Worm (Caenorhabditis elegans): ENCODE data around the gene K05F1.6.
A peak's percentile ranks its signal among the peaks of the same experiment; 100 is the strongest.

The K05F1.6 gene

DNA sequence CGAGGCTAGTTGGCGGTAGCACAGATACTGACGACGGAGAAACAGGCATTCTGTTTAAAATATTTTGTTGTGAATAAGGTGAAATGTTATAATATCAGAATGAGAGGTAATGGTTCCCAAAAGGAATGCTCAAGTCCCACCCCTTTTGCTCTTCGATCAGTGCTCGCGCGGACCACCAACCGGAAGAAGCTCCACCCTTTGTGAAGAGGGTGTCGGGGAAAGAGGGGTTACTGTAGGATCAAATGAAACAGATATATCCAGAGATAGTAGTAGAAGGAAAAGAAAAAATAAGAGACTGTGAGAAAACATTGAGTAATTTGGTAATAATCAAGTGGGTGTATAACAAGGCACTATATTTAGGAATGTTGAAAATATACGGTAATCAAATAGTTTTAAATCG, 8.2 kb upstream of the K05F1.6 start, which contains the start of the genes dmd-5 and F10C1.1:
dmd-5 (minus strand) TSS at position 101 of the 400 bp plus-strand sequence.
F10C1.1 (plus strand) TSS at position 110 of the 400 bp plus-strand sequence.
- TF ChIP-seq pqm-1 (tag; optimal IDR thresholded peaks at IDR 0.05) = no peak
- TF ChIP-seq ceh-9 (tag; optimal IDR thresholded peaks at IDR 0.05) = no peak
- no peak for TF ChIP-seq fos-1 (tag; optimal IDR thresholded peaks at IDR 0.05)
- TF ChIP-seq nfya-1 (tag; optimal IDR thresholded peaks at IDR 0.05; ENCODE audit: insufficient read depth) = no peak
- no peak for TF ChIP-seq ztf-4 (tag; optimal IDR thresholded peaks at IDR 0.05)
- no peak for TF ChIP-seq fkh-2 (tag; optimal IDR thresholded peaks at IDR 0.05)
- no peak for TF ChIP-seq aly-2 (tag; optimal IDR thresholded peaks at IDR 0.05)
- no peak for TF ChIP-seq zag-1 (tag; optimal IDR thresholded peaks at IDR 0.05)
- TF ChIP-seq fkh-10 (GFP tag; optimal IDR thresholded peaks at IDR 0.05) = no peak
- no peak for TF ChIP-seq ztf-11 (tag; optimal IDR thresholded peaks at IDR 0.05)
- TF ChIP-seq jun-1 (tag; optimal IDR thresholded peaks at IDR 0.05) = no peak
- TF ChIP-seq nhr-25 (tag; optimal IDR thresholded peaks at IDR 0.05) = no peak
- TF ChIP-seq skn-1 (tag; optimal IDR thresholded peaks at IDR 0.05) = no peak
- TF ChIP-seq hmg-11 (tag; optimal IDR thresholded peaks at IDR 0.05) = no peak
- TF ChIP-seq ceh-16 (tag; optimal IDR thresholded peaks at IDR 0.05) = no peak
- no peak for TF ChIP-seq egl-5 (tag; optimal IDR thresholded peaks at IDR 0.05)
- TF ChIP-seq ceh-82 (tag; optimal IDR thresholded peaks at IDR 0.05) = no peak
- TF ChIP-seq sea-2 (GFP tag; optimal IDR thresholded peaks at IDR 0.05) = no peak
- TF ChIP-seq unc-62 (GFP tag; optimal IDR thresholded peaks at IDR 0.05) = no peak
- TF ChIP-seq egl-27 (tag; optimal IDR thresholded peaks at IDR 0.05) = no peak

DNA sequence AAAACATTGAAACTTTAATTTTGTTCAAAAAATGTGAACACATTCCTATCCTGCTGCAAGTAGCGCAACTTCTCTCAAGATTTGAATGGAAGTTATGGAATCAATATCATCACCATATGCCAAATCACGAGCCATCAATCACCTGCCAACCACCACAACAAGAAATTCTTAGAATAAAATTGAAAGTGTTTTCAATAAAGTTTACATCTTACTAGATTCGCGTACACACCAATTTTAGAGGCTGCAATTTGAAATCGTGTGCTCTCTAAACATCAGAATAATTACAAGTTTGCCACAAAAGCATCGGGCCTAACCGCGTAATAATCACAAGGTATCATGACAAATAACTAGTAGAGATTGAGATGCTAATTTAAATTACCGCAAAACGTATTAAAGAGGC, 7.4 kb upstream of the K05F1.6 start:
- TF ChIP-seq fkh-2 (tag; optimal IDR thresholded peaks at IDR 0.05) = no peak
- no peak for TF ChIP-seq aly-2 (tag; optimal IDR thresholded peaks at IDR 0.05)
- no peak for TF ChIP-seq mml-1 (tag; optimal IDR thresholded peaks at IDR 0.05)
- TF ChIP-seq pqm-1 (tag; optimal IDR thresholded peaks at IDR 0.05) = no peak
- TF ChIP-seq egl-5 (tag; optimal IDR thresholded peaks at IDR 0.05) = no peak
- no peak for TF ChIP-seq nhr-43 (tag; optimal IDR thresholded peaks at IDR 0.05; ENCODE audit: poor library complexity, severe bottlenecking)
- no peak for TF ChIP-seq nhr-28 (tag; optimal IDR thresholded peaks at IDR 0.05)
- TF ChIP-seq daf-12 (tag; optimal IDR thresholded peaks at IDR 0.05) = no peak
- no peak for TF ChIP-seq nhr-25 (tag; optimal IDR thresholded peaks at IDR 0.05)
- TF ChIP-seq ceh-28 (tag; optimal IDR thresholded peaks at IDR 0.05) = no peak
- no peak for TF ChIP-seq nhr-77 (tag; optimal IDR thresholded peaks at IDR 0.05)
- TF ChIP-seq mdl-1 (tag; optimal IDR thresholded peaks at IDR 0.05) = no peak
- no peak for TF ChIP-seq skn-1 (tag; optimal IDR thresholded peaks at IDR 0.05)
- no peak for TF ChIP-seq nhr-237 (tag; optimal IDR thresholded peaks at IDR 0.05)
- TF ChIP-seq tbx-2 (tag; optimal IDR thresholded peaks at IDR 0.05) = no peak
- TF ChIP-seq ceh-82 (tag; optimal IDR thresholded peaks at IDR 0.05) = no peak
- TF ChIP-seq nhr-76 (tag; optimal IDR thresholded peaks at IDR 0.05) = no peak

DNA sequence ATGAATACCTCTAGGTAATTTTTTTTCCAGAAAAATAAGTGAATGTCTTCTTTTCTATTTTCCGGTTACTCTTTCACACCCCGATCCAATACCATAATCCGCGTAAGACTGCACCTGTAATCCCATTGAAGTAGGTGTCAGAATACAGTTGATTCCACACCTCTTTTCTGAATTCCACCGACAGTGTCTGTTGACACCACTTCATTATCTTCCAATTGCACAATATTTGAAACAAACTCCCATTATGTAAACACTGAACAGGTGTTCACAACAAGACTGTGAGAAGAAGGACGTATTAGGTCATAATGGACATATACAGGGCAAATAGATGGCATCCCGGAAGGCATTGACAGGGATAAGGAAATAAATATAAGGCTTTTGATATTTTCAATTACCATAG, 4.9 kb upstream of the K05F1.6 start:
- TF ChIP-seq ceh-28 (tag; optimal IDR thresholded peaks at IDR 0.05) (no peak), ceh-16 (tag; optimal IDR thresholded peaks at IDR 0.05) (no peak), R02D3.7 (tag; optimal IDR thresholded peaks at IDR 0.05) (no peak), fos-1 (tag; optimal IDR thresholded peaks at IDR 0.05) (no peak), nhr-12 (tag; optimal IDR thresholded peaks at IDR 0.05) (no peak), unc-39 (tag; optimal IDR thresholded peaks at IDR 0.05) (no peak), ceh-9 (tag; optimal IDR thresholded peaks at IDR 0.05) (no peak), mdl-1 (tag; optimal IDR thresholded peaks at IDR 0.05) (no peak), sea-2 (GFP tag; optimal IDR thresholded peaks at IDR 0.05) (no peak), elt-2 (tag; optimal IDR thresholded peaks at IDR 0.05) (no peak), zag-1 (tag; optimal IDR thresholded peaks at IDR 0.05) (no peak)

DNA sequence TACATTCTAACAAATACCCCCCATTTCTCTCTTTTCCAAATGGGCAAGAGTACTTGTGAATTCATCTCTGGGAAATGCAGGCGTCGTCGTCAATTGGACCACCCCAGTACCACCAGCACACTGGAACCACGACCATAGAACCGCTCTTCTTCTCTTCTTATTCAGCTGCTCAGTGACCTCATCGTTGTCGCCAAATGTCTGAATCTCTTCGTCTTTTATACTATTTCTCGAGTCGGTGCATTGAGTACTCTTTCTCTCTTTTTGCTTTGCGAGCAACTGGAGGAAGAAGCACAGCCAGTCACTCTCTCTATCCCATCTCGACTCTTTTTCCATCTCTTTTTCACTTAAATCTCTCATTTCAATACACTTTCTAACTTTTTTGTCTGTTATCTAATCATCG, 2.5 kb upstream of the K05F1.6 start:
- TF ChIP-seq ama-1 (optimal IDR thresholded peaks at IDR 0.05) (no peak), snpc-4 (tag; optimal IDR thresholded peaks at IDR 0.05) (no peak), mml-1 (tag; optimal IDR thresholded peaks at IDR 0.05) (no peak), elt-1 (tag; optimal IDR thresholded peaks at IDR 0.05) (no peak), ceh-82 (tag; optimal IDR thresholded peaks at IDR 0.05) (no peak), nfya-1 (tag; optimal IDR thresholded peaks at IDR 0.05; ENCODE audit: insufficient read depth) (peak; percentile 51), aly-2 (tag; optimal IDR thresholded peaks at IDR 0.05) (no peak), ceh-9 (tag; optimal IDR thresholded peaks at IDR 0.05) (no peak), R02D3.7 (tag; optimal IDR thresholded peaks at IDR 0.05) (no peak), fos-1 (tag; optimal IDR thresholded peaks at IDR 0.05) (no peak), nhr-11 (tag; optimal IDR thresholded peaks at IDR 0.05) (no peak), egl-5 (tag; optimal IDR thresholded peaks at IDR 0.05) (no peak), nhr-67 (tag; optimal IDR thresholded peaks at IDR 0.05) (no peak), pqm-1 (tag; optimal IDR thresholded peaks at IDR 0.05) (no peak), nhr-77 (tag; optimal IDR thresholded peaks at IDR 0.05) (no peak), elt-2 (tag; optimal IDR thresholded peaks at IDR 0.05) (no peak), elt-3 (tag; optimal IDR thresholded peaks at IDR 0.05) (no peak), ztf-11 (tag; optimal IDR thresholded peaks at IDR 0.05) (no peak), fkh-2 (tag; optimal IDR thresholded peaks at IDR 0.05) (no peak), hmg-11 (tag; optimal IDR thresholded peaks at IDR 0.05) (peak; percentile 56), unc-39 (tag; optimal IDR thresholded peaks at IDR 0.05) (no peak), daf-12 (tag; optimal IDR thresholded peaks at IDR 0.05) (no peak), unc-62 (GFP tag; optimal IDR thresholded peaks at IDR 0.05) (no peak), ceh-16 (tag; optimal IDR thresholded peaks at IDR 0.05) (no peak), skn-1 (tag; optimal IDR thresholded peaks at IDR 0.05) (peak; percentile 22), sea-2 (GFP tag; optimal IDR thresholded peaks at IDR 0.05) (no peak), egl-27 (tag; optimal IDR thresholded peaks at IDR 0.05) (no peak), eor-1 (tag; optimal IDR thresholded peaks at IDR 0.05) (no peak), fkh-10 (GFP tag; optimal IDR thresholded peaks at IDR 0.05) (peak; percentile 21), nhr-12 (tag; optimal IDR thresholded peaks at IDR 0.05) (no peak), nhr-237 (tag; optimal IDR thresholded peaks at IDR 0.05) (no peak), nhr-23 (tag; optimal IDR thresholded peaks at IDR 0.05) (no peak), nhr-28 (tag; optimal IDR thresholded peaks at IDR 0.05) (no peak), nhr-43 (tag; optimal IDR thresholded peaks at IDR 0.05; ENCODE audit: poor library complexity, severe bottlenecking) (no peak), lin-39 (tag; optimal IDR thresholded peaks at IDR 0.05) (peak; percentile 1)
